Worm (Caenorhabditis elegans) whole organism, midembryonic: ENCODE data around the gene R11G10.3.

Experiments
- T22C8.4 ChIP-seq: fragments of 200-800 bp; sonication (Bioruptor generic); IDR thresholded peaks from 2 replicates; pipeline ENCODE4 v1.3.6; 2022; ENCODE audit warnings: missing genetic modification characterization, missing compliant biosample characterization
- cog-1 ChIP-seq: sonication (generic microtip); optimal IDR thresholded peaks from 2 replicates; lab custom pipeline; 2016; ENCODE audit warnings: missing genetic modification characterization, missing compliant biosample characterization
- flt-1 ChIP-seq: fragments of 200-800 bp; sonication (Bioruptor generic); IDR thresholded peaks from 2 replicates; pipeline ENCODE4 v1.3.6; 2022; ENCODE audit warnings: missing genetic modification characterization, missing compliant biosample characterization
- klf-2 ChIP-seq: fragments of 200-800 bp; sonication (Bioruptor generic); conservative IDR thresholded peaks from 2 replicates; pipeline ENCODE4 v1.3.6; 2022; ENCODE audit warnings: missing genetic modification reagents, missing genetic modification characterization, missing compliant biosample characterization
- med-1 ChIP-seq: sonication (generic microtip); optimal IDR thresholded peaks from 2 replicates; lab custom pipeline; 2017; ENCODE audit warnings: missing genetic modification characterization, mild to moderate bottlenecking, missing compliant biosample characterization, antibody characterized with exemption, missing genetic modification reagents; ENCODE audit not compliant: insufficient read depth
- ref-1 ChIP-seq: fragments of 200-800 bp; sonication (Bioruptor generic); conservative IDR thresholded peaks from 2 replicates; pipeline ENCODE4 v1.3.6; 2022; ENCODE audit warnings: missing genetic modification reagents, missing genetic modification characterization, missing compliant biosample characterization
- tab-1 ChIP-seq: fragments of 200-800 bp; sonication (Bioruptor generic); IDR thresholded peaks from 2 replicates; pipeline ENCODE4 v1.3.6; 2022; ENCODE audit warnings: missing genetic modification characterization, missing compliant biosample characterization
- ztf-23 ChIP-seq: fragments of 200-800 bp; sonication (Bioruptor generic); IDR thresholded peaks from 2 replicates; pipeline ENCODE4 v1.3.6; 2022; ENCODE audit warnings: missing genetic modification reagents, missing genetic modification characterization, missing compliant biosample characterization
- ztf-29 ChIP-seq: fragments of 200-800 bp; sonication (Bioruptor generic); IDR thresholded peaks from 2 replicates; pipeline ENCODE4 v1.3.6; 2022; ENCODE audit warnings: missing genetic modification reagents, missing genetic modification characterization, missing compliant biosample characterization

R11G10.3 gene

ce11 chrV:13556297-13556696 is 33.0 kb downstream of the R11G10.3 start, which contains the start of gene C56A3.6:
C56A3.6 (minus strand) TSS chrV:13556397.
- TF ChIP-seq T22C8.4 (GFP tag; lab: Robert Waterston, UW) (no peak), ref-1 (GFP tag; lab: Robert Waterston, UW) (no peak)

- TF ChIP-seq T22C8.4 (GFP tag; lab: Robert Waterston, UW) (no peak), klf-2 (GFP tag; lab: Robert Waterston, UW) (peak; percentile 56; the same call in 1 of the 2 replicates), ztf-29 (GFP tag; lab: Robert Waterston, UW) (no peak), cog-1 (tag; lab: Kevin White, UChicago) (peak; percentile 3), med-1 (GFP tag; lab: Kevin White, UChicago) (no peak), flt-1 (peak; percentile 87), ztf-23 (peak; percentile 73), ref-1 (GFP tag; lab: Robert Waterston, UW) (no peak), tab-1 (GFP tag; lab: Robert Waterston, UW) (no peak)
Measured at ce11 chrV:13556746-13557145, 33.5 kb downstream of the R11G10.3 start, which contains the start of gene cav-2. cav-2 (plus strand) TSS chrV:13557104.

- no peak for TF ChIP-seq tab-1 (GFP tag; lab: Robert Waterston, UW)
- TF ChIP-seq med-1 (GFP tag; lab: Kevin White, UChicago), result no peak
- no peak for TF ChIP-seq cog-1 (tag; lab: Kevin White, UChicago)
- TF ChIP-seq ref-1 (GFP tag; lab: Robert Waterston, UW), result no peak
- TF ChIP-seq flt-1, result no peak
- no peak for TF ChIP-seq ztf-23
- TF ChIP-seq T22C8.4 (GFP tag; lab: Robert Waterston, UW), result no peak
- TF ChIP-seq klf-2 (GFP tag; lab: Robert Waterston, UW), result no peak
- TF ChIP-seq ztf-29 (GFP tag; lab: Robert Waterston, UW), result no peak
Measured at ce11 chrV:13559978-13560377, 36.7 kb downstream of the R11G10.3 start, which contains the start of gene C56A3.8. C56A3.8 (plus strand) TSS chrV:13560278.

ce11 chrV:13562748-13563147 is 39.5 kb downstream of the R11G10.3 start:
- TF ChIP-seq ref-1 (GFP tag; lab: Robert Waterston, UW) (no peak), flt-1 (no peak), cog-1 (tag; lab: Kevin White, UChicago) (no peak), ztf-29 (GFP tag; lab: Robert Waterston, UW) (no peak), med-1 (GFP tag; lab: Kevin White, UChicago) (no peak), ztf-23 (no peak), T22C8.4 (GFP tag; lab: Robert Waterston, UW) (no peak), klf-2 (GFP tag; lab: Robert Waterston, UW) (no peak), tab-1 (GFP tag; lab: Robert Waterston, UW) (no peak)

ce11 chrV:13563841-13564240 is 40.5 kb downstream of the R11G10.3 start, which contains the start of gene grl-17:
grl-17 (minus strand) TSS chrV:13563941.
- TF ChIP-seq med-1 (GFP tag; lab: Kevin White, UChicago), result no peak

- TF ChIP-seq T22C8.4 (GFP tag; lab: Robert Waterston, UW) (0 out of 2 replicates have a peak, but pooled peaks have one; percentile 9), flt-1 (no peak), tab-1 (GFP tag; lab: Robert Waterston, UW) (no peak)
Measured at ce11 chrV:13565197-13565596, 41.9 kb downstream of the R11G10.3 start.

- TF ChIP-seq ztf-23 (no peak), ref-1 (GFP tag; lab: Robert Waterston, UW) (no peak), T22C8.4 (GFP tag; lab: Robert Waterston, UW) (no peak), cog-1 (tag; lab: Kevin White, UChicago) (no peak), klf-2 (GFP tag; lab: Robert Waterston, UW) (no peak), tab-1 (GFP tag; lab: Robert Waterston, UW) (no peak), flt-1 (no peak), med-1 (GFP tag; lab: Kevin White, UChicago) (no peak), ztf-29 (GFP tag; lab: Robert Waterston, UW) (no peak)
Measured at ce11 chrV:13565781-13566180, 42.5 kb downstream of the R11G10.3 start, which contains the start of gene slrp-1. slrp-1 (plus strand) TSS chrV:13565863.

ce11 chrV:13566967-13567366 is 43.7 kb downstream of the R11G10.3 start:
- TF ChIP-seq flt-1, result no peak
- TF ChIP-seq med-1 (GFP tag; lab: Kevin White, UChicago), result no peak
- no peak for TF ChIP-seq ref-1 (GFP tag; lab: Robert Waterston, UW)
- no peak for TF ChIP-seq cog-1 (tag; lab: Kevin White, UChicago)
- no peak for TF ChIP-seq klf-2 (GFP tag; lab: Robert Waterston, UW)
- no peak for TF ChIP-seq ztf-29 (GFP tag; lab: Robert Waterston, UW)
- no peak for TF ChIP-seq tab-1 (GFP tag; lab: Robert Waterston, UW)
- no peak for TF ChIP-seq T22C8.4 (GFP tag; lab: Robert Waterston, UW)

- TF ChIP-seq med-1 (GFP tag; lab: Kevin White, UChicago) (no peak), ztf-23 (no peak), ztf-29 (GFP tag; lab: Robert Waterston, UW) (no peak), klf-2 (GFP tag; lab: Robert Waterston, UW) (no peak), T22C8.4 (GFP tag; lab: Robert Waterston, UW) (no peak), flt-1 (no peak), ref-1 (GFP tag; lab: Robert Waterston, UW) (no peak)
Measured at ce11 chrV:13568533-13568932, 45.2 kb downstream of the R11G10.3 start, which contains the start of the genes nuaf-1 and bir-2. nuaf-1 (minus strand) TSS chrV:13568630. bir-2 (plus strand) TSS chrV:13568850.

ce11 chrV:13571714-13572258 is 48.5 kb downstream of the R11G10.3 start, which contains the start of gene C50B8.4:
C50B8.4 (plus strand) TSS chrV:13572012.
- TF ChIP-seq ref-1 (GFP tag; lab: Robert Waterston, UW), result no peak
- TF ChIP-seq T22C8.4 (GFP tag; lab: Robert Waterston, UW), result no peak
